Worm (Caenorhabditis elegans): ENCODE data around the gene C40C9.3.

The C40C9.3 gene

DNA sequence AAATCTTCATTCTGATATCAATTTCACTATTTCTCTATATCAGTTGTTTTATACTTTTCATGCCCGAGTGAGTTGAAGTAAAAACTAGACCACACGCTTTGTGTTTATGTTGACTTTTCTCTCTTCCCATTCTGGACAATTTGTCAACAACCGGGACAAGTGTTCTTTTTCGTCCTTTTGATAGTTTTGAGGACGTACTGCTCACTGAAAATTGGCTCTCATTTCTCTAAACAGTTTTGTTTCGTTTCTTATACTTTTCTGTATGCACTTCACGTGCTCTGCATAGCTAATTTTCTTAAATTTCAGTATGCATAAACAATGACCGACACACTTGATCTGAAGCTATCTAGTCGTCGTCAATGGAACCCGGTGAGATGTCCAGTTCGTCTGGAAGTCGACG lies 40.2 kb downstream of the C40C9.3 start, which contains the start of gene adm-2:
TSS of gene adm-2 (plus strand) at position 301 of the 400 bp plus-strand sequence.
- TF ChIP-seq lin-14 (GFP tag; optimal IDR thresholded peaks at IDR 0.05) (no peak), nhr-28 (tag; optimal IDR thresholded peaks at IDR 0.05) (no peak), fkh-8 (tag; optimal IDR thresholded peaks at IDR 0.05) (no peak), egl-13 (tag; optimal IDR thresholded peaks at IDR 0.05) (no peak), isw-1 (GFP tag; IDR thresholded peaks at IDR 0.05) (no peak), zip-4 (GFP tag; optimal IDR thresholded peaks at IDR 0.05) (no peak), lin-39 (tag; optimal IDR thresholded peaks at IDR 0.05) (no peak), ceh-82 (tag; optimal IDR thresholded peaks at IDR 0.05) (no peak), pag-3 (tag; optimal IDR thresholded peaks at IDR 0.05; ENCODE audit: borderline replicate concordance, insufficient read depth) (no peak), C04F5.9 (tag; optimal IDR thresholded peaks at IDR 0.05) (no peak), grh-1 (GFP tag; IDR thresholded peaks at IDR 0.05) (no peak), skn-1 (tag; optimal IDR thresholded peaks at IDR 0.05) (no peak)

DNA sequence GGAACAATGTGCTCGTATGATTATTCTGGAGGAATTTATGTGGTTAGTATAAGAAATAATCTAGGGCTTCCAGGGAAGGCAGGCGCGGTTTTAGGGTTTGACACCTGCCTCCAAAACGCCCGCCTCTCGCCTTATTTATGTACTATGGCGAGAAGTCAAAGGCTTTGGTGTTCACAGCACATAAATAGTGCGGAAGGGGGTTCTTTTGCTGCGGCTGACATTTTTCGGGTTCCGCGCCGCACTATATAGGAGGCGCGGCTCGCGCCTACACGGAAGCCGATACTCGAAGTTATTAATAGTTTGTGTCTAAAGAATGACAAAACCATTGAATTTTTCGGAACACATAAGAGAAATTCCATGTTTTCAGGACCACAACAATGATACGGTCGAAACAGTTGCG lies 42.9 kb downstream of the C40C9.3 start:
- no peak for TF ChIP-seq lin-35 (GFP tag; optimal IDR thresholded peaks at IDR 0.05)
- TF ChIP-seq snpc-4 (tag; optimal IDR thresholded peaks at IDR 0.05), result peak; percentile 68
- TF ChIP-seq unc-130 (tag; optimal IDR thresholded peaks at IDR 0.05), result no peak

DNA sequence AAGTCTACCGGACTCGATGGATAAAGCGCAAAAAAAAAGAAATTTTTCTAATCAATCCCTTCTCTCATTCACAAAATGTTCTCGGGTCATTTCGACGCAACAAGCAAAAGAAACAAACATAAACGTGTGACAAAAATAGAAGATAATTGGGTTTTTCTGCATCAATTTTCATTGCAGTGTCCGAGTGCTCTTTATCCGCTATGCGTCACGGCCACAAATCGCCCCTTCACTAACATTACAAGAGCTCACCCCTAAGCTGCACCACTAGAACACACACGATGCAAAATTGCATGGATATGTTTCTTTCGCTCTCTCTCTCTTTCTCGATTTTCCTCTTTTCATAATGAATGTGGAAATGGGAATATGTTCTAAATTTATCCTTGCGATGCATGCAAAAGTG lies 48.7 kb downstream of the C40C9.3 start:
- peak; percentile 25 for TF ChIP-seq fkh-8 (tag; optimal IDR thresholded peaks at IDR 0.05)
- no peak for TF ChIP-seq nhr-76 (tag; optimal IDR thresholded peaks at IDR 0.05)
- peak; percentile 65 for TF ChIP-seq dsc-1 (tag; optimal IDR thresholded peaks at IDR 0.05)
- peak; percentile 40 for TF ChIP-seq ceh-63 (GFP tag; optimal IDR thresholded peaks at IDR 0.05)
- no peak for TF ChIP-seq zag-1 (tag; optimal IDR thresholded peaks at IDR 0.05)
- peak; percentile 56 for TF ChIP-seq lin-14 (GFP tag; optimal IDR thresholded peaks at IDR 0.05)
- TF ChIP-seq fkh-10 (GFP tag; optimal IDR thresholded peaks at IDR 0.05), result no peak
- TF ChIP-seq hlh-17 (GFP tag; optimal IDR thresholded peaks at IDR 0.05; ENCODE audit: borderline replicate concordance), result no peak

DNA sequence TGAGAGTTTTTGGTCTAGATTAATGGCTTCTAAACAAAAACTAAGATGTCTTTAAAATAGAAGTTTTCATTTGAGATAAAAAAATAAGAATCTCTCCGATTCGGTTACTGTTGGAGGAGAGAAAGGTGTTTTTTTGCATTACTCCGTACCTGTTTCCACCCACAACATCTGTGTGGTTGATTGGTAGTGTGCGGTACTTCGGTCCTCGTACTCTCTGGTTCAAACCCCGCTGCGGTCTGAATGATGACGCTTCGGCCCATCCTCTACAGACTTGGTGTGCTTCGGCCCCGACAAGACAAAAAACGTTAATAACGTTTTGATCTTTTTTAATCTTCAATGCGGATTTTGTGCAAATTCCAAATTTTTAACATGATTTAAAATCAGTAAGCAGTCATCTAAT lies 50.1 kb downstream of the C40C9.3 start:
- TF ChIP-seq xbp-1 (tag; optimal IDR thresholded peaks at IDR 0.05) (no peak), rnt-1 (tag; optimal IDR thresholded peaks at IDR 0.05) (no peak), snu-23 (GFP tag; optimal IDR thresholded peaks at IDR 0.05) (no peak), pqm-1 (tag; optimal IDR thresholded peaks at IDR 0.05) (no peak), hlh-17 (GFP tag; optimal IDR thresholded peaks at IDR 0.05; ENCODE audit: borderline replicate concordance) (no peak), ets-5 (GFP tag; IDR thresholded peaks at IDR 0.05) (no peak), C16A3.4 (tag; optimal IDR thresholded peaks at IDR 0.05) (no peak), nhr-19 (GFP tag; conservative IDR thresholded peaks at IDR 0.05) (no peak)
